Fruit fly (Drosophila melanogaster) whole organism, wandering third instar larva: ENCODE data around the gene CG13917.

Experiments
- Hr78 ChIP-seq: fragments of >200 bp; optimal IDR thresholded peaks from 2 replicates; lab custom pipeline; 2017; ENCODE audit warnings: missing biosample characterization, missing genetic modification characterization
- Sp1 ChIP-seq: fragments of 200-800 bp; sonication (Bioruptor generic); optimal IDR thresholded peaks from 3 replicates; lab custom pipeline; 2019; ENCODE audit warnings: missing biosample characterization, mild to moderate bottlenecking, missing genetic modification characterization, moderate library complexity
- foxo ChIP-seq, 2 experiments: fragments of 200-800 bp; sonication (Bioruptor generic); optimal IDR thresholded peaks; 2 replicates in 1 of 2; 3 replicates in 1 of 2; lab custom pipeline; 2016 to 2017; ENCODE audit warnings: missing biosample characterization in 2 of 2, missing genetic modification characterization in 2 of 2
- lola ChIP-seq: fragments of >200 bp; optimal IDR thresholded peaks from 2 replicates; lab custom pipeline; 2017; ENCODE audit warnings: missing biosample characterization, missing genetic modification characterization
- psq ChIP-seq: fragments of 200-800 bp; sonication (Bioruptor generic); optimal IDR thresholded peaks from 3 replicates; lab custom pipeline; 2017; ENCODE audit warnings: missing biosample characterization, mild to moderate bottlenecking, missing genetic modification characterization, moderate library complexity

DNA sequence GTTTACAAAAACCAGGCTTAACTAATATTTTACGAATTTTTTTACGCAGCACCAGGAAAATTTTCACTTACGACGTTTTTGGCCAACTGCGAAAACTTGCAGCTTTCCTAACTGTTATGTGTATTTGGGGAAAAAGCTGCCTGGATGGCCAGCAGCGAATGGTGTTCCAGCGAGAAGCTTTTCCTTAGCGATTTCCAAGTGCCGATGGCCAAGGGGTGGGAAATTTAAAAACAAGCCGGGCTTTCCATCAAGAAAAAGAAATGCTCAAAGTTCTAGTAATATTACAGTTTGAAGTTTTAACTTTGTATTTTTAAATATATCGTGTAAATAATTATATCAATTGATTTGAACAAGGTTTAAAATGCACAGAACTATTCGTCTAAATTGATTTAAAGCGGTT is 61.2 kb downstream of the CG13917 start, which contains the start of gene nSyb:
- TF ChIP-seq lola (GFP tag; lab: Kevin White, UChicago) (no peak), Hr78 (GFP tag; lab: Kevin White, UChicago) (no peak), foxo (GFP tag; optimal IDR thresholded peaks at IDR 0.05; lab: Kevin White, UChicago) (no peak), Sp1 (GFP tag; lab: Kevin White, UChicago) (no peak), psq (no peak)
